Fruit fly (Drosophila melanogaster) whole organism, embryonic: ENCODE results near the gene SelG.

Experiments
- ATbp ChIP-seq: fragments of 200-800 bp; sonication (Bioruptor generic); optimal IDR thresholded peaks from 2 replicates; lab custom pipeline; 2017; ENCODE audit warnings: missing biosample characterization, mild to moderate bottlenecking, missing genetic modification characterization, missing genetic modification reagents
- CG10147 ChIP-seq: fragments of 200-800 bp; sonication (Bioruptor generic); optimal IDR thresholded peaks from 2 replicates; lab custom pipeline; 2019; ENCODE audit warnings: missing biosample characterization, mild to moderate bottlenecking, missing genetic modification characterization, moderate library complexity
- CG10462 ChIP-seq: fragments of 200-800 bp; sonication (Bioruptor generic); optimal IDR thresholded peaks from 2 replicates; lab custom pipeline; 2016; ENCODE audit warnings: missing biosample characterization, missing genetic modification characterization
- CG13123 ChIP-seq: fragments of 200-800 bp; sonication (Bioruptor generic); optimal IDR thresholded peaks from 2 replicates; lab custom pipeline; 2016; ENCODE audit warnings: missing biosample characterization, missing genetic modification characterization
- CG13775 ChIP-seq: fragments of 200-800 bp; sonication (Bioruptor generic); optimal IDR thresholded peaks from 3 replicates; lab custom pipeline; 2017; ENCODE audit warnings: missing biosample characterization, mild to moderate bottlenecking, missing genetic modification characterization
- CG15479 ChIP-seq: fragments of 200-800 bp; sonication (Bioruptor generic); optimal IDR thresholded peaks from 3 replicates; lab custom pipeline; 2019; ENCODE audit warnings: missing biosample characterization, mild to moderate bottlenecking, missing genetic modification characterization, moderate library complexity
- CG15514 ChIP-seq: fragments of 200-800 bp; sonication (Bioruptor generic); optimal IDR thresholded peaks from 3 replicates; lab custom pipeline; 2017; ENCODE audit warnings: missing biosample characterization, missing genetic modification characterization, mild to moderate bottlenecking, moderate library complexity, missing genetic modification reagents
- CG31365 ChIP-seq: fragments of 200-800 bp; sonication (Bioruptor generic); optimal IDR thresholded peaks from 2 replicates; lab custom pipeline; 2018; ENCODE audit warnings: missing biosample characterization, mild to moderate bottlenecking, missing genetic modification characterization
- CG34422 ChIP-seq: fragments of 200-800 bp; sonication (Bioruptor generic); IDR thresholded peaks from 3 replicates; pipeline ENCODE4 v1.3.6; 2022; ENCODE audit warnings: missing biosample characterization, missing genetic modification characterization
- CG4617 ChIP-seq: fragments of 200-800 bp; sonication (Bioruptor generic); optimal IDR thresholded peaks from 3 replicates; lab custom pipeline; 2016; ENCODE audit warnings: missing biosample characterization, missing genetic modification characterization, borderline replicate concordance
- CG4854 ChIP-seq: fragments of 200-800 bp; sonication (Bioruptor generic); optimal IDR thresholded peaks from 2 replicates; lab custom pipeline; 2016; ENCODE audit warnings: missing biosample characterization, missing genetic modification characterization, inconsistent platforms
- CG5180 ChIP-seq: fragments of 200-800 bp; sonication (Bioruptor generic); optimal IDR thresholded peaks from 3 replicates; lab custom pipeline; 2017; ENCODE audit warnings: missing biosample characterization, missing genetic modification characterization, mild to moderate bottlenecking, moderate library complexity, missing genetic modification reagents
- CG5953 ChIP-seq: fragments of 200-800 bp; sonication (Bioruptor generic); IDR thresholded peaks from 2 replicates; pipeline ENCODE4 v1.3.6; 2022; ENCODE audit warnings: missing biosample characterization, missing genetic modification characterization
- CG6791 ChIP-seq: fragments of 200-800 bp; sonication (Bioruptor generic); IDR thresholded peaks from 3 replicates; pipeline ENCODE4 v1.3.6; 2022; ENCODE audit warnings: missing biosample characterization, missing genetic modification characterization; ENCODE audit not compliant: partially characterized antibody
- CG7987 ChIP-seq: fragments of 200-800 bp; sonication (Bioruptor generic); optimal IDR thresholded peaks from 2 replicates; lab custom pipeline; 2018; ENCODE audit warnings: missing biosample characterization, mild to moderate bottlenecking, missing genetic modification characterization, moderate library complexity
- CG8478 ChIP-seq: fragments of >200 bp; optimal IDR thresholded peaks from 2 replicates; lab custom pipeline; 2018
- CG9876 ChIP-seq: fragments of 200-800 bp; sonication (Bioruptor generic); optimal IDR thresholded peaks from 2 replicates; lab custom pipeline; 2016; ENCODE audit warnings: missing biosample characterization, missing genetic modification characterization
- CHES-1-like ChIP-seq: fragments of 200-800 bp; sonication (Bioruptor generic); optimal IDR thresholded peaks from 2 replicates; lab custom pipeline; 2016; ENCODE audit warnings: missing biosample characterization, missing genetic modification characterization
- D19A ChIP-seq: fragments of 200-800 bp; optimal IDR thresholded peaks from 3 replicates; lab custom pipeline; 2019; ENCODE audit warnings: missing biosample characterization, mild to moderate bottlenecking, missing genetic modification characterization, moderate library complexity
- Dip2 ChIP-seq: fragments of 200-800 bp; sonication (Bioruptor generic); IDR thresholded peaks from 2 replicates; pipeline ENCODE4 v1.3.6; 2022; ENCODE audit warnings: missing biosample characterization, missing genetic modification characterization
- Dip3 ChIP-seq: fragments of 200-800 bp; sonication (Bioruptor generic); optimal IDR thresholded peaks from 3 replicates; lab custom pipeline; 2016; ENCODE audit warnings: missing biosample characterization, missing genetic modification characterization
- Doc2 ChIP-seq: fragments of 200-800 bp; sonication (Bioruptor generic); IDR thresholded peaks from 2 replicates; pipeline ENCODE4 v1.3.6; 2022; ENCODE audit warnings: missing biosample characterization, missing genetic modification characterization
- Ets65A ChIP-seq: fragments of 200-800 bp; sonication (Bioruptor generic); peaks from one replicate; lab custom pipeline; 2016; ENCODE audit warnings: missing biosample characterization, missing genetic modification characterization
- Hey ChIP-seq: fragments of 200-800 bp; sonication (Bioruptor generic); optimal IDR thresholded peaks from 3 replicates; lab custom pipeline; 2018; ENCODE audit warnings: missing biosample characterization, mild to moderate bottlenecking, missing genetic modification characterization
- Hmx ChIP-seq: fragments of 200-800 bp; sonication (Bioruptor generic); optimal IDR thresholded peaks from 2 replicates; lab custom pipeline; 2016; ENCODE audit warnings: missing biosample characterization, missing genetic modification characterization
- Meics ChIP-seq: fragments of 200-800 bp; sonication (Bioruptor generic); optimal IDR thresholded peaks from 2 replicates; lab custom pipeline; 2017; ENCODE audit warnings: missing biosample characterization, mild to moderate bottlenecking, missing genetic modification characterization
- Mes4 ChIP-seq: fragments of 200-800 bp; sonication (Bioruptor generic); optimal IDR thresholded peaks from 2 replicates; lab custom pipeline; 2016; ENCODE audit warnings: missing biosample characterization, missing genetic modification characterization
- Nf-YC ChIP-seq: fragments of 200-800 bp; optimal IDR thresholded peaks from 3 replicates; lab custom pipeline; 2019; ENCODE audit warnings: missing biosample characterization, mild to moderate bottlenecking, missing genetic modification characterization, moderate library complexity
- PHDP ChIP-seq: fragments of 200-800 bp; sonication (Bioruptor generic); optimal IDR thresholded peaks from 3 replicates; lab custom pipeline; 2018; ENCODE audit warnings: missing biosample characterization, mild to moderate bottlenecking, missing genetic modification characterization, moderate library complexity
- Poxn ChIP-seq: fragments of 200-800 bp; sonication (Bioruptor generic); IDR thresholded peaks from 2 replicates; pipeline ENCODE4 v1.3.6; 2022; ENCODE audit warnings: missing biosample characterization, missing genetic modification characterization
- Sry-β ChIP-seq: fragments of 200-800 bp; sonication (Bioruptor generic); optimal IDR thresholded peaks from 2 replicates; lab custom pipeline; 2018; ENCODE audit warnings: missing biosample characterization, mild to moderate bottlenecking, missing genetic modification characterization, moderate library complexity
- Taf1 ChIP-seq: fragments of 200-800 bp; sonication (Bioruptor generic); IDR thresholded peaks from 2 replicates; pipeline ENCODE4 v1.3.6; 2022; ENCODE audit warnings: missing biosample characterization, missing genetic modification characterization
- Xbp1 ChIP-seq: fragments of 200-800 bp; sonication (Bioruptor generic); optimal IDR thresholded peaks from 3 replicates; lab custom pipeline; 2016; ENCODE audit warnings: missing biosample characterization, mild to moderate bottlenecking, missing genetic modification characterization
- ase ChIP-seq: fragments of 200-800 bp; sonication (Bioruptor generic); IDR thresholded peaks from 3 replicates; pipeline ENCODE4 v1.3.6; 2022; ENCODE audit warnings: missing biosample characterization, missing genetic modification characterization
- ash1 ChIP-seq: fragments of 200-800 bp; sonication (Bioruptor generic); optimal IDR thresholded peaks from 2 replicates; lab custom pipeline; 2018; ENCODE audit warnings: missing biosample characterization, mild to moderate bottlenecking, missing genetic modification characterization
- ato ChIP-seq: fragments of 200-800 bp; sonication (Bioruptor generic); IDR thresholded peaks from 2 replicates; pipeline ENCODE4 v1.3.6; 2022; ENCODE audit warnings: missing biosample characterization, missing genetic modification characterization; ENCODE audit not compliant: partially characterized antibody
- bowl ChIP-seq: fragments of 200-800 bp; sonication (Bioruptor generic); IDR thresholded peaks from 2 replicates; pipeline ENCODE4 v1.3.6; 2022; ENCODE audit warnings: missing biosample characterization, missing genetic modification characterization
- crc ChIP-seq: fragments of 200-800 bp; sonication (Bioruptor generic); optimal IDR thresholded peaks from 2 replicates; lab custom pipeline; 2016; ENCODE audit warnings: missing biosample characterization, missing genetic modification characterization
- en ChIP-seq: fragments of 200-800 bp; sonication (Bioruptor generic); optimal IDR thresholded peaks from 2 replicates; lab custom pipeline; 2016; ENCODE audit warnings: missing biosample characterization, missing genetic modification characterization
- exex ChIP-seq: fragments of 200-800 bp; sonication (Bioruptor generic); optimal IDR thresholded peaks from 4 replicates; lab custom pipeline; 2018; ENCODE audit warnings: missing biosample characterization, mild to moderate bottlenecking, missing genetic modification characterization, moderate library complexity
- eyg ChIP-seq: fragments of 200-800 bp; sonication (Bioruptor generic); optimal IDR thresholded peaks from 3 replicates; lab custom pipeline; 2016; ENCODE audit warnings: missing biosample characterization, missing genetic modification characterization
- fu2 ChIP-seq: fragments of 200-800 bp; sonication (Bioruptor generic); optimal IDR thresholded peaks from 2 replicates; lab custom pipeline; 2016; ENCODE audit warnings: missing biosample characterization, missing genetic modification characterization
- gem ChIP-seq: fragments of 200-800 bp; sonication (Bioruptor generic); optimal IDR thresholded peaks from 2 replicates; lab custom pipeline; 2019; ENCODE audit warnings: missing biosample characterization, mild to moderate bottlenecking, missing genetic modification characterization, moderate library complexity
- insv ChIP-seq, 2 experiments: fragments of 200-800 bp; sonication (Bioruptor generic); optimal IDR thresholded peaks; 3 replicates each; lab custom pipeline; 2016 to 2018; ENCODE audit warnings: missing biosample characterization in 2 of 2, missing genetic modification characterization in 2 of 2
- nerfin-2 ChIP-seq: fragments of 200-800 bp; sonication (Bioruptor generic); IDR thresholded peaks from 2 replicates; pipeline ENCODE4 v1.3.6; 2022; ENCODE audit warnings: missing biosample characterization, missing genetic modification characterization; ENCODE audit not compliant: partially characterized antibody
- oc ChIP-seq: fragments of 200-800 bp; sonication (Bioruptor generic); optimal IDR thresholded peaks from 2 replicates; lab custom pipeline; 2018; ENCODE audit warnings: missing biosample characterization, mild to moderate bottlenecking, missing genetic modification characterization, moderate library complexity
- row ChIP-seq: fragments of 200-800 bp; sonication (Bioruptor generic); IDR thresholded peaks from 3 replicates; pipeline ENCODE4 v1.3.6; 2022; ENCODE audit warnings: missing biosample characterization, missing genetic modification characterization
- shn ChIP-seq: fragments of 200-800 bp; sonication (Bioruptor generic); optimal IDR thresholded peaks from 3 replicates; lab custom pipeline; 2016; ENCODE audit warnings: missing biosample characterization, missing genetic modification characterization
- sisA ChIP-seq: fragments of 200-800 bp; sonication (Bioruptor generic); IDR thresholded peaks from 2 replicates; pipeline ENCODE4 v1.3.6; 2022; ENCODE audit warnings: missing biosample characterization, missing genetic modification characterization
- vvl ChIP-seq: fragments of 200-800 bp; sonication (Bioruptor generic); IDR thresholded peaks from 2 replicates; pipeline ENCODE4 v1.3.6; 2022; ENCODE audit warnings: missing biosample characterization, missing genetic modification characterization
- wek ChIP-seq: fragments of 200-800 bp; sonication (Bioruptor generic); optimal IDR thresholded peaks from 3 replicates; lab custom pipeline; 2018; ENCODE audit warnings: missing biosample characterization, mild to moderate bottlenecking, missing genetic modification characterization, moderate library complexity
- zfh2 ChIP-seq: fragments of 200-800 bp; sonication (Bioruptor generic); optimal IDR thresholded peaks from 2 replicates; lab custom pipeline; 2016; ENCODE audit warnings: missing biosample characterization, missing genetic modification characterization

The SelG gene

dm6 chrX:11905144-11905543 is 18.1 kb downstream of the SelG start, which contains the start of gene Upf1 (continued):
- TF ChIP-seq CG13775 (no peak), crc (GFP tag; lab: Kevin White, UChicago) (no peak), ato (peak; percentile 77), fu2 (GFP tag; lab: Kevin White, UChicago) (no peak), Sry-β (peak; percentile 80), gem (tag; lab: Kevin White, UChicago) (no peak), vvl (peak; percentile 39; the same call in 1 of the 2 replicates), CG34422 (GFP tag; lab: Robert Waterston, UW) (peak; percentile 26; the same call in 2 of the 3 replicates), PHDP (tag; lab: Kevin White, UChicago) (no peak), CG4617 (GFP tag; lab: Kevin White, UChicago) (peak; percentile 66), CG7987 (GFP tag; lab: Kevin White, UChicago) (no peak), Xbp1 (GFP tag; lab: Kevin White, UChicago) (peak; percentile 29), nerfin-2 (GFP tag; lab: Robert Waterston, UW) (peak; percentile 83), exex (no peak), Mes4 (GFP tag; lab: Kevin White, UChicago) (no peak), Ets65A (peak; percentile 47), Taf1 (GFP tag; lab: Robert Waterston, UW) (no peak), CG5180 (no peak), CHES-1-like (GFP tag; lab: Kevin White, UChicago) (peak; percentile 18), CG15479 (GFP tag; lab: Kevin White, UChicago) (no peak), CG10462 (GFP tag; lab: Kevin White, UChicago) (no peak), Poxn (no peak), Nf-YC (no peak), sisA (GFP tag; lab: Robert Waterston, UW) (no peak), en (GFP tag; lab: Kevin White, UChicago) (no peak), Dip3 (GFP tag; lab: Kevin White, UChicago) (no peak), oc (tag; lab: Kevin White, UChicago) (no peak), CG8478 (lab: Kevin White, UChicago) (no peak), CG5953 (no peak), Dip2 (GFP tag; lab: Robert Waterston, UW) (no peak), shn (no peak), ATbp (GFP tag; lab: Kevin White, UChicago) (no peak), ase (GFP tag; lab: Robert Waterston, UW) (no peak), ash1 (GFP tag; lab: Kevin White, UChicago) (no peak), CG13123 (GFP tag; lab: Kevin White, UChicago) (no peak), bowl (GFP tag; lab: Robert Waterston, UW) (no peak), CG15514 (GFP tag; lab: Kevin White, UChicago) (peak; percentile 25), row (GFP tag; lab: Robert Waterston, UW) (peak; percentile 87), Doc2 (GFP tag; lab: Robert Waterston, UW) (no peak), eyg (GFP tag; lab: Kevin White, UChicago) (no peak), D19A (tag; lab: Kevin White, UChicago) (no peak), CG9876 (GFP tag; lab: Kevin White, UChicago) (no peak), CG6791 (GFP tag; lab: Robert Waterston, UW) (peak; percentile 95), wek (GFP tag; lab: Kevin White, UChicago) (no peak), insv (GFP tag; optimal IDR thresholded peaks at IDR 0.05; lab: Kevin White, UChicago) (no peak), Hey (tag; lab: Kevin White, UChicago) (no peak), Hmx (GFP tag; lab: Kevin White, UChicago) (no peak), CG31365 (no peak), CG10147 (GFP tag; lab: Kevin White, UChicago) (no peak), zfh2 (GFP tag; lab: Kevin White, UChicago) (no peak), Meics (GFP tag; lab: Kevin White, UChicago) (no peak), CG4854 (GFP tag; lab: Kevin White, UChicago) (no peak)
